Worm (Caenorhabditis elegans) whole organism, L4/young adult: ENCODE data around the gene cyp-34A9.

Experiments used
- W03F9.2 ChIP-seq: fragments of 150-350 bp; optimal IDR thresholded peaks from 2 replicates; lab custom pipeline; 2014; ENCODE audit warnings: missing biosample characterization, missing genetic modification characterization
- dao-5 ChIP-seq: sonication (generic microtip); optimal IDR thresholded peaks from 2 replicates; lab custom pipeline; 2016; ENCODE audit warnings: missing genotype, missing genetic modification characterization, moderate library complexity, missing compliant biosample characterization
- him-1 ChIP-seq: sonication (generic microtip); optimal IDR thresholded peaks from 2 replicates; lab custom pipeline; 2016; ENCODE audit warnings: missing genotype, missing genetic modification reagents, missing genetic modification characterization, missing compliant biosample characterization

- no peak for TF ChIP-seq W03F9.2 (tag; lab: Kevin White, UChicago)
- no peak for TF ChIP-seq him-1 (tag; lab: Kevin White, UChicago)
- TF ChIP-seq dao-5 (tag; lab: Kevin White, UChicago): no peak
Measured at ce11 chrV:3994048-3994447, 23.7 kb upstream of the cyp-34A9 start, which contains the start of gene K09D9.9.
